Fruit fly (Drosophila melanogaster) whole organism, wandering third instar larva: ENCODE data around the gene Ac78C.

ENCODE experiments used
- Abd-B ChIP-seq: fragments of >200 bp; optimal IDR thresholded peaks from 2 replicates; lab custom pipeline; 2017; ENCODE audit warnings: missing biosample characterization, missing genetic modification characterization
- CG32264 ChIP-seq: fragments of 200-800 bp; sonication (Bioruptor generic); optimal IDR thresholded peaks from 2 replicates; lab custom pipeline; 2016; ENCODE audit warnings: missing biosample characterization, missing genetic modification characterization
- CG9705 ChIP-seq: fragments of 200-800 bp; sonication (Bioruptor generic); optimal IDR thresholded peaks from 2 replicates; lab custom pipeline; 2018; ENCODE audit warnings: missing biosample characterization, mild to moderate bottlenecking, missing genetic modification characterization
- Hr78 ChIP-seq: fragments of >200 bp; optimal IDR thresholded peaks from 2 replicates; lab custom pipeline; 2017; ENCODE audit warnings: missing biosample characterization, missing genetic modification characterization
- Hr83 ChIP-seq: fragments of 200-300 bp; sonication (Bioruptor generic); optimal IDR thresholded peaks from 2 replicates; lab custom pipeline; 2016; ENCODE audit warnings: missing biosample characterization, mild to moderate bottlenecking, missing genetic modification characterization, moderate library complexity; ENCODE audit not compliant: poor library complexity, severe bottlenecking
- Jra ChIP-seq: sonication (Bioruptor generic); optimal IDR thresholded peaks from 2 replicates; lab custom pipeline; 2016; ENCODE audit warnings: missing biosample characterization, missing genetic modification characterization
- Myc ChIP-seq: fragments of >200 bp; optimal IDR thresholded peaks from 2 replicates; lab custom pipeline; 2017
- Sp1 ChIP-seq: fragments of 200-800 bp; sonication (Bioruptor generic); optimal IDR thresholded peaks from 3 replicates; lab custom pipeline; 2019; ENCODE audit warnings: missing biosample characterization, mild to moderate bottlenecking, missing genetic modification characterization, moderate library complexity
- br ChIP-seq: fragments of 200-800 bp; sonication (Bioruptor generic); optimal IDR thresholded peaks from 2 replicates; lab custom pipeline; 2016; ENCODE audit warnings: missing biosample characterization, missing genetic modification characterization
- dsf ChIP-seq: sonication (Bioruptor generic); optimal IDR thresholded peaks from 2 replicates; lab custom pipeline; 2016; ENCODE audit warnings: missing biosample characterization, missing genetic modification characterization, borderline replicate concordance
- h ChIP-seq: fragments of 200-800 bp; sonication (Bioruptor generic); optimal IDR thresholded peaks from 3 replicates; lab custom pipeline; 2016; ENCODE audit warnings: missing biosample characterization, mild to moderate bottlenecking, missing genetic modification characterization
- jim ChIP-seq: fragments of 175-275, 200-325 bp; sonication (Bioruptor generic); optimal IDR thresholded peaks from 2 replicates; lab custom pipeline; 2016; ENCODE audit warnings: missing biosample characterization, mild to moderate bottlenecking, missing genetic modification characterization
- pan ChIP-seq: fragments of >200 bp; optimal IDR thresholded peaks from 2 replicates; lab custom pipeline; 2017
- woc ChIP-seq: sonication (Bioruptor generic); optimal IDR thresholded peaks from 2 replicates; lab custom pipeline; 2016; ENCODE audit warnings: missing biosample characterization, mild to moderate bottlenecking, missing genetic modification characterization

DNA sequence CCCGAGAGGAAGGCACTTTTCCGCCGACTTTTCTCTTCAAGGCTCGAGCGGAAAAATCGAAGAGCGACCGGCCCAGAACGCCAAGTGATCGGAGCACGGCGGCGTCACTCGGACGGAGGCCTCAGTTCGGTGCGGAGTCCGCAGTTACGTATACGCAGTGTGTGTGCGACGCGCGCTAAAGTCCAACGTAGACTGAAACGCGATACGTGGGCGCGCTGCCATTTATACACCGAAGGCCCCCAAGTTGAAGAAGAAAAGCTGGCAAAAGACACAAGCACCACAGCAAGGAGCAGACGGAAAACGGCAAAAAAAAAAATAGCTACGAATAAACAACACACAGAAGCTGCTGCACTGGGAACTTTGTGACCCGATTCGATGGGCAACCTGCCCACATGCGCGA, 21.4 kb upstream of the Ac78C start, which contains the start of gene CG42337:
- no peak for TF ChIP-seq dsf (GFP tag; lab: Kevin White, UChicago)
- TF ChIP-seq woc, result no peak
- no peak for TF ChIP-seq br (GFP tag; lab: Kevin White, UChicago)
- no peak for TF ChIP-seq Abd-B (GFP tag; lab: Kevin White, UChicago)
- TF ChIP-seq h (GFP tag; lab: Kevin White, UChicago), result no peak
- no peak for TF ChIP-seq pan (lab: Kevin White, UChicago)
- no peak for TF ChIP-seq CG9705 (GFP tag; lab: Kevin White, UChicago)
- no peak for TF ChIP-seq Hr78
- TF ChIP-seq Sp1 (GFP tag; lab: Kevin White, UChicago), result no peak
- TF ChIP-seq CG32264 (GFP tag; lab: Kevin White, UChicago), result no peak
- no peak for TF ChIP-seq jim (GFP tag; lab: Kevin White, UChicago)
- no peak for TF ChIP-seq Hr83 (GFP tag; lab: Kevin White, UChicago)
- TF ChIP-seq Jra (GFP tag; lab: Kevin White, UChicago), result no peak
- TF ChIP-seq Myc (lab: Kevin White, UChicago), result no peak
